Fruit fly (Drosophila melanogaster): ENCODE measurements around the gene fws.

fws gene

DNA sequence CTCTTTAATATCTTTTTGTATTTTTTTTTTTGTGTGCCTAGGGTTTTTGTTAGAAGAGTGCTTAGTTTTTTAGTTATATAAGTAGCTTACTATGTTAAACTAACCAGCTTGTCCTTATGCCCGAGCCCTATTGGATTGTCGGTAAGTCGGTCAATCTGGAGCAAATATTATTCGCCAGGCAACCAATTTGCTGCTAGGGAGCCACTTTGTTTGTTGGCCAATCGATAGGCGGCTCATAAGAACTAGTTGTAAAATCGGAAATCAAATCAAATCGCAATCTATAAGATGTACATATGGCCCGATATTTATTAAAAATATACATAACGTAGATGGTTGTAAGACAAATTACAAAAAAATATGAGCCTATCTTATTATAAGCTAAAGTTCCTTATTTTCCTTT lies 48.2 kb upstream of the fws start, which contains the start of gene CG15144 (continued):
- TF ChIP-seq Mes4 (GFP tag; optimal IDR thresholded peaks at IDR 0.05) = no peak
- TF ChIP-seq CG11723 (GFP tag; optimal IDR thresholded peaks at IDR 0.05) = no peak
- no peak for TF ChIP-seq CG3281 (GFP tag; optimal IDR thresholded peaks at IDR 0.05)

DNA sequence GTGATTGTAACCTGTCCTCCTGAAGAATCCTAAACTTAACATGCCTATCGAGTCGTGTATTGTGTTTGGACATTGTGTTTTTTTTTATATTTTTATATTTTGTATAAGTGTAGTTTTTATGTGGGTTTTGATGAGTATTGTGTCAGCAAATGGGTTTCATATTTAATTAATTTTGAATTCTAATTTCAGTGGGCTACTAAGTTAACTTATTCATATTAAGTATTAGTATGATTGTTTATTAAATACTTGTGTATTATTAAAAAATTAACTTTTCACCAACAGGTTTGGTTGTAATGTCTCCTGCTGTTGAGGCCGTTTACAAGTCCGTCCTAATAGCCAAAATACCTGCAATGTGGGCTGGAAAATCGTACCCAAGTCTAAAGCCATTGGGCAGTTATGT lies 43.6 kb upstream of the fws start, which contains the start of gene CG15143:
Gene CG15143, minus strand, starts transcription at position 101 of the 400 bp plus-strand sequence.
- no peak for TF ChIP-seq pan (optimal IDR thresholded peaks at IDR 0.05)
- no peak for TF ChIP-seq pan (GFP tag; optimal IDR thresholded peaks at IDR 0.05 in 1 of 2, IDR thresholded peaks at IDR 0.05 in 1 of 2)
- TF ChIP-seq Dp (GFP tag; optimal IDR thresholded peaks at IDR 0.05) = no peak
- TF ChIP-seq cas (GFP tag; IDR thresholded peaks at IDR 0.05) = no peak
- no peak for TF ChIP-seq Gug (GFP tag; IDR thresholded peaks at IDR 0.05)
- no peak for TF ChIP-seq en (GFP tag; optimal IDR thresholded peaks at IDR 0.05)
- no peak for TF ChIP-seq Fer2 (tag; optimal IDR thresholded peaks at IDR 0.05)
- TF ChIP-seq dan (GFP tag; IDR thresholded peaks at IDR 0.05) = no peak
- TF ChIP-seq Dref (GFP tag; IDR thresholded peaks at IDR 0.05) = no peak
- TF ChIP-seq CG4617 (GFP tag; optimal IDR thresholded peaks at IDR 0.05; ENCODE audit: borderline replicate concordance) = no peak
- TF ChIP-seq slbo (GFP tag; IDR thresholded peaks at IDR 0.05) = no peak
- TF ChIP-seq Poxn (GFP tag; IDR thresholded peaks at IDR 0.05) = no peak
- TF ChIP-seq CG18619 (GFP tag; optimal IDR thresholded peaks at IDR 0.05) = no peak

DNA sequence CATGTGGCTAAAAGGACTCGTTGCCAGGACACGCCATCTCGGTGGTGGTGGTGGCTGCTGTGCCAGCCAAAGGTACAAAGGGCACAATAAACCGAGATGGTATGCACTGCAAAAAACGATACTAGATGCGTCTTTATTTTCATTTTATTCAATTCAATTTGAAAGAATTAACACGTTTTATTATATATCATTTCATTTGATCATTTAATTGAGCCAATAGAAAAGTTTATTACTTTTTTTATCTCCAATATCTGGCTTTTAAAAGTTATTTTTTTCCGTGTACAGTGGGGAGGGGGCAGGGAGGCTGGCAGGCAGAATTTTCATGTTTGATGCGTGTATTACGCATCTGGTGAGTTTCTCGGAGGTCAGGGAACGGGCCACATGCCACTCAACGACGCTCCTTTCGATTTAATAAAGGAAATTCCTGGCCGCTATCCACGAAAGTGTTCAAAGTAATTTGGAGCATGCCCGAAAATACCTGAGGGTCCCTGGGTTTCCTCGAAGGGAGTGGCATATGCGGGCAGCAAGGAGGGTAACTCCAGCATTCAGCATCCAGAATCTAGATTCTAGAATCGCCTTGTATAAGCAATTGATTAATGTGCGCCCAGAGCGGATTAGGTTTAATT lies 33.4 kb upstream of the fws start:
- TF ChIP-seq dan (GFP tag; IDR thresholded peaks at IDR 0.05) (peak; percentile 27; the same call in 1 of the 2 replicates), ham (GFP tag; IDR thresholded peaks at IDR 0.05) (no peak), grn (GFP tag; optimal IDR thresholded peaks at IDR 0.05) (peak; percentile 48), CG18011 (GFP tag; optimal IDR thresholded peaks at IDR 0.05) (no peak), Sox100B (GFP tag; optimal IDR thresholded peaks at IDR 0.05) (peak; percentile 85), hb (GFP tag; IDR thresholded peaks at IDR 0.05; ENCODE audit: partially characterized antibody) (no peak), CG6689 (GFP tag; IDR thresholded peaks at IDR 0.05) (peak; percentile 90), CG31441 (GFP tag; IDR thresholded peaks at IDR 0.05) (peak; percentile 92), CG7786 (GFP tag; optimal IDR thresholded peaks at IDR 0.05) (peak; percentile 64), schlank (tag; optimal IDR thresholded peaks at IDR 0.05) (peak; percentile 68), CG43689 (GFP tag; IDR thresholded peaks at IDR 0.05) (peak; percentile 38; the same call in 1 of the 2 replicates), tgo (GFP tag; IDR thresholded peaks at IDR 0.05) (peak; percentile 86), CG4617 (GFP tag; optimal IDR thresholded peaks at IDR 0.05; ENCODE audit: borderline replicate concordance) (no peak), CG10267 (tag; optimal IDR thresholded peaks at IDR 0.05) (peak; percentile 87), nerfin-1 (tag; optimal IDR thresholded peaks at IDR 0.05) (peak; percentile 87), CG18764 (GFP tag; optimal IDR thresholded peaks at IDR 0.05) (peak; percentile 81), dmrt11E (tag; optimal IDR thresholded peaks at IDR 0.05) (peak; percentile 95), Gug (GFP tag; IDR thresholded peaks at IDR 0.05) (peak; percentile 48; the same call in 2 of the 4 replicates), Eip74EF (GFP tag; optimal IDR thresholded peaks at IDR 0.05) (peak in 1 of 2 experiments; percentile 78), CG11696 (GFP tag; IDR thresholded peaks at IDR 0.05) (peak; percentile 64; the same call in 1 of the 2 replicates), grau (tag; optimal IDR thresholded peaks at IDR 0.05) (peak; percentile 89), vfl (GFP tag; optimal IDR thresholded peaks at IDR 0.05) (no peak), Dfd (GFP tag; optimal IDR thresholded peaks at IDR 0.05) (no peak), Abd-B (GFP tag; optimal IDR thresholded peaks at IDR 0.05) (peak; percentile 82), CG13894 (tag; optimal IDR thresholded peaks at IDR 0.05) (peak; percentile 85), Mad (GFP tag; optimal IDR thresholded peaks at IDR 0.05) (no peak), tin (GFP tag; optimal IDR thresholded peaks at IDR 0.05) (peak; percentile 83), CG2129 (GFP tag; IDR thresholded peaks at IDR 0.05; ENCODE audit: partially characterized antibody) (no peak), Myb (GFP tag; optimal IDR thresholded peaks at IDR 0.05) (no peak), btn (GFP tag; optimal IDR thresholded peaks at IDR 0.05) (peak; percentile 47), fd64A (GFP tag; optimal IDR thresholded peaks at IDR 0.05) (peak; percentile 69), Atf-2 (GFP tag; optimal IDR thresholded peaks at IDR 0.05) (peak; percentile 60), gt (GFP tag; IDR thresholded peaks at IDR 0.05) (peak; percentile 57), tna (GFP tag; IDR thresholded peaks at IDR 0.05; ENCODE audit: partially characterized antibody) (no peak)

Measured in whole organism, embryonic.